Fruit fly (Drosophila melanogaster) whole organism, embryonic: Measurements from ENCODE around the gene asun.

Source experiments
- Abd-B ChIP-seq: fragments of 200-800 bp; sonication (Bioruptor generic); optimal IDR thresholded peaks from 2 replicates; lab custom pipeline; 2018; ENCODE audit warnings: missing biosample characterization, mild to moderate bottlenecking, missing genetic modification characterization, moderate library complexity
- Adf1 ChIP-seq: fragments of 200-800 bp; sonication (Bioruptor generic); IDR thresholded peaks from 2 replicates; pipeline ENCODE4 v1.3.6; 2022; ENCODE audit warnings: missing biosample characterization, missing genetic modification characterization
- CG10321 ChIP-seq: fragments of 200-800 bp; sonication (Bioruptor generic); IDR thresholded peaks from 2 replicates; pipeline ENCODE4 v1.3.6; 2022; ENCODE audit warnings: missing biosample characterization, missing genetic modification characterization
- CG10543 ChIP-seq: fragments of 200-800 bp; sonication (Bioruptor generic); optimal IDR thresholded peaks from 3 replicates; lab custom pipeline; 2017; ENCODE audit warnings: missing biosample characterization, mild to moderate bottlenecking, missing genetic modification characterization, moderate library complexity
- CG11504 ChIP-seq: fragments of 200-800 bp; sonication (Bioruptor generic); optimal IDR thresholded peaks from 3 replicates; lab custom pipeline; 2019; ENCODE audit warnings: missing biosample characterization, mild to moderate bottlenecking, missing genetic modification characterization, moderate library complexity
- CG12744 ChIP-seq: fragments of 200-800 bp; sonication (Bioruptor generic); optimal IDR thresholded peaks from 2 replicates; lab custom pipeline; 2016; ENCODE audit warnings: missing biosample characterization, missing genetic modification characterization
- CG13894 ChIP-seq: fragments of 200-800 bp; sonication (Bioruptor generic); optimal IDR thresholded peaks from 3 replicates; lab custom pipeline; 2018; ENCODE audit warnings: missing biosample characterization, mild to moderate bottlenecking, missing genetic modification characterization, moderate library complexity
- CG15073 ChIP-seq: fragments of 200-800 bp; sonication (Bioruptor generic); optimal IDR thresholded peaks from 2 replicates; lab custom pipeline; 2016; ENCODE audit warnings: missing biosample characterization, missing genetic modification characterization
- CG15696 ChIP-seq: fragments of 200-800 bp; sonication (Bioruptor generic); optimal IDR thresholded peaks from 2 replicates; lab custom pipeline; 2019; ENCODE audit warnings: missing biosample characterization, mild to moderate bottlenecking, missing genetic modification characterization, moderate library complexity
- CG16813 ChIP-seq: fragments of 200-800 bp; sonication (Bioruptor generic); IDR thresholded peaks from 3 replicates; pipeline ENCODE4 v1.3.6; 2022; ENCODE audit warnings: missing biosample characterization, missing genetic modification characterization; ENCODE audit not compliant: partially characterized antibody
- CG17912 ChIP-seq: fragments of 200-800 bp; sonication (Bioruptor generic); optimal IDR thresholded peaks from 2 replicates; lab custom pipeline; 2018; ENCODE audit warnings: missing biosample characterization, mild to moderate bottlenecking, missing genetic modification characterization
- CG1832 ChIP-seq: fragments of 200-800 bp; sonication (Bioruptor generic); optimal IDR thresholded peaks from 2 replicates; lab custom pipeline; 2017; ENCODE audit warnings: missing biosample characterization, mild to moderate bottlenecking, missing genetic modification characterization, inconsistent platforms
- CG34422 ChIP-seq: fragments of 200-800 bp; sonication (Bioruptor generic); IDR thresholded peaks from 3 replicates; pipeline ENCODE4 v1.3.6; 2022; ENCODE audit warnings: missing biosample characterization, missing genetic modification characterization
- CG8089 ChIP-seq: fragments of 200-800 bp; sonication (Bioruptor generic); optimal IDR thresholded peaks from 3 replicates; lab custom pipeline; 2016; ENCODE audit warnings: missing biosample characterization, missing genetic modification characterization
- CG8290 ChIP-seq, 3 experiments: fragments of 200-800 bp; sonication (Bioruptor generic); optimal IDR thresholded peaks; 2 replicates each; lab custom pipeline; 2016 to 2019; ENCODE audit warnings: missing biosample characterization in 3 of 3, missing genetic modification characterization in 3 of 3, mild to moderate bottlenecking in 2 of 3, moderate library complexity in 1 of 3
- D19A ChIP-seq: fragments of 200-800 bp; optimal IDR thresholded peaks from 3 replicates; lab custom pipeline; 2019; ENCODE audit warnings: missing biosample characterization, mild to moderate bottlenecking, missing genetic modification characterization, moderate library complexity
- Deaf1 ChIP-seq: fragments of 200-800 bp; optimal IDR thresholded peaks from 3 replicates; lab custom pipeline; 2019; ENCODE audit warnings: missing biosample characterization, mild to moderate bottlenecking, missing genetic modification characterization, moderate library complexity
- GATAe ChIP-seq: fragments of 200-800 bp; sonication (Bioruptor generic); conservative IDR thresholded peaks from 2 replicates; pipeline ENCODE4 v1.3.6; 2022; ENCODE audit warnings: missing biosample characterization, missing genetic modification characterization
- Mad ChIP-seq: fragments of 200-800 bp; sonication (Bioruptor generic); optimal IDR thresholded peaks from 2 replicates; lab custom pipeline; 2016; ENCODE audit warnings: missing biosample characterization, missing genetic modification characterization
- Max ChIP-seq: fragments of 200-800 bp; sonication (Bioruptor generic); optimal IDR thresholded peaks from 2 replicates; lab custom pipeline; 2016; ENCODE audit warnings: missing biosample characterization, mild to moderate bottlenecking, missing genetic modification characterization
- Med ChIP-seq: fragments of 200-800 bp; sonication (Bioruptor generic); peaks from one replicate; lab custom pipeline; 2016; ENCODE audit warnings: missing biosample characterization, missing genetic modification characterization, mild to moderate bottlenecking, inconsistent platforms, moderate library complexity
- Mes4 ChIP-seq: fragments of 200-800 bp; sonication (Bioruptor generic); optimal IDR thresholded peaks from 2 replicates; lab custom pipeline; 2016; ENCODE audit warnings: missing biosample characterization, missing genetic modification characterization
- Optix ChIP-seq: fragments of 200-800 bp; sonication (Bioruptor generic); IDR thresholded peaks from 3 replicates; pipeline ENCODE4 v1.3.6; 2022; ENCODE audit warnings: missing biosample characterization, missing genetic modification characterization
- Sox100B ChIP-seq: fragments of 200-800 bp; sonication (Bioruptor generic); optimal IDR thresholded peaks from 3 replicates; lab custom pipeline; 2018; ENCODE audit warnings: missing biosample characterization, mild to moderate bottlenecking, missing genetic modification characterization
- Trl ChIP-seq, 3 experiments: fragments of >200 bp in 2 of 3; fragments of 200-800 bp in 1 of 3; sonication (Bioruptor generic) in 1 of 3; optimal IDR thresholded peaks; 2 replicates in 1 of 3; 3 replicates in 2 of 3; lab custom pipeline; 2016 to 2017; ENCODE audit warnings: missing biosample characterization in 1 of 3, missing genetic modification characterization in 1 of 3
- abd-A ChIP-seq: fragments of 200-800 bp; sonication (Bioruptor generic); optimal IDR thresholded peaks from 3 replicates; lab custom pipeline; 2019; ENCODE audit warnings: missing biosample characterization, mild to moderate bottlenecking, missing genetic modification characterization, moderate library complexity
- cas ChIP-seq: fragments of 200-800 bp; sonication (Bioruptor generic); IDR thresholded peaks from 2 replicates; pipeline ENCODE4 v1.3.6; 2022; ENCODE audit warnings: missing biosample characterization, missing genetic modification characterization
- cg ChIP-seq: fragments of 200-800 bp; sonication (Bioruptor generic); optimal IDR thresholded peaks from 3 replicates; lab custom pipeline; 2019; ENCODE audit warnings: missing biosample characterization, mild to moderate bottlenecking, missing genetic modification characterization, moderate library complexity
- disco-r ChIP-seq: fragments of 200-800 bp; sonication (Bioruptor generic); optimal IDR thresholded peaks from 2 replicates; lab custom pipeline; 2016; ENCODE audit warnings: missing biosample characterization, missing genetic modification characterization
- exex ChIP-seq: fragments of 200-800 bp; sonication (Bioruptor generic); optimal IDR thresholded peaks from 4 replicates; lab custom pipeline; 2018; ENCODE audit warnings: missing biosample characterization, mild to moderate bottlenecking, missing genetic modification characterization, moderate library complexity
- ham ChIP-seq: fragments of 200-800 bp; sonication (Bioruptor generic); IDR thresholded peaks from 2 replicates; pipeline ENCODE4 v1.3.6; 2022; ENCODE audit warnings: missing biosample characterization, missing genetic modification characterization
- knrl ChIP-seq: fragments of 200-800 bp; sonication (Bioruptor generic); IDR thresholded peaks from 3 replicates; pipeline ENCODE4 v1.3.6; 2022; ENCODE audit warnings: missing biosample characterization, missing genetic modification characterization; ENCODE audit not compliant: partially characterized antibody
- mirr ChIP-seq: fragments of 200-800 bp; sonication (Bioruptor generic); optimal IDR thresholded peaks from 3 replicates; lab custom pipeline; 2018; ENCODE audit warnings: missing biosample characterization, mild to moderate bottlenecking, missing genetic modification characterization
- nerfin-2 ChIP-seq: fragments of 200-800 bp; sonication (Bioruptor generic); IDR thresholded peaks from 2 replicates; pipeline ENCODE4 v1.3.6; 2022; ENCODE audit warnings: missing biosample characterization, missing genetic modification characterization; ENCODE audit not compliant: partially characterized antibody
- oc ChIP-seq: fragments of 200-800 bp; sonication (Bioruptor generic); optimal IDR thresholded peaks from 2 replicates; lab custom pipeline; 2018; ENCODE audit warnings: missing biosample characterization, mild to moderate bottlenecking, missing genetic modification characterization, moderate library complexity
- otp ChIP-seq: fragments of 200-800 bp; sonication (Bioruptor generic); IDR thresholded peaks from 3 replicates; pipeline ENCODE4, ENCODE4 v1.3.6; 2022; ENCODE audit warnings: missing biosample characterization, missing genetic modification characterization
- pan ChIP-seq, 4 experiments: fragments of >200 bp in 3 of 4; fragments of 200-800 bp in 1 of 4; sonication (Bioruptor generic) in 1 of 4; optimal IDR thresholded peaks in 3 of 4; IDR thresholded peaks in 1 of 4; 2 replicates each; pipeline versions ENCODE4 v1.3.6 to Lab custom; 2017 to 2022; ENCODE audit warnings: missing biosample characterization in 2 of 4, missing genetic modification characterization in 2 of 4, mixed read lengths in 1 of 4
- sd ChIP-seq: fragments of 200-800 bp; sonication (Bioruptor generic); optimal IDR thresholded peaks from 3 replicates; lab custom pipeline; 2018; ENCODE audit warnings: missing biosample characterization, mild to moderate bottlenecking, missing genetic modification characterization, moderate library complexity
- so ChIP-seq: fragments of 200-800 bp; sonication (Bioruptor generic); IDR thresholded peaks from 3 replicates; pipeline ENCODE4 v1.3.6; 2022; ENCODE audit warnings: missing biosample characterization, missing genetic modification characterization
- ssp ChIP-seq: fragments of 200-800 bp; sonication (Bioruptor generic); IDR thresholded peaks from 2 replicates; pipeline ENCODE4 v1.3.6; 2022; ENCODE audit warnings: missing biosample characterization, missing genetic modification characterization
- tin ChIP-seq: fragments of 200-800 bp; sonication (Bioruptor generic); optimal IDR thresholded peaks from 3 replicates; lab custom pipeline; 2016; ENCODE audit warnings: missing biosample characterization, missing genetic modification characterization
- trem ChIP-seq: fragments of 200-800 bp; optimal IDR thresholded peaks from 3 replicates; lab custom pipeline; 2019; ENCODE audit warnings: missing biosample characterization, mild to moderate bottlenecking, missing genetic modification characterization, moderate library complexity
- zf30C ChIP-seq: fragments of 200-800 bp; sonication (Bioruptor generic); optimal IDR thresholded peaks from 3 replicates; lab custom pipeline; 2018; ENCODE audit warnings: missing biosample characterization, mild to moderate bottlenecking, missing genetic modification characterization

asun gene

dm6 chr3R:16247609-16248499 lies 16.2 kb upstream of the asun start (continued):
- TF ChIP-seq Mes4 (GFP tag; lab: Kevin White, UChicago) (no peak), ssp (no peak), CG11504 (peak; percentile 91), sd (tag; lab: Kevin White, UChicago) (peak; percentile 57), pan (optimal IDR thresholded peaks at IDR 0.05; lab: Kevin White, UChicago) (no peak), pan (GFP tag; optimal IDR thresholded peaks at IDR 0.05 in 1 of 2, IDR thresholded peaks at IDR 0.05 in 1 of 2) (peak in 1 of 2 experiments; percentile 84), mirr (GFP tag; lab: Kevin White, UChicago) (peak; percentile 78), CG10543 (GFP tag; lab: Kevin White, UChicago) (peak; percentile 95), CG34422 (GFP tag; lab: Robert Waterston, UW) (peak; percentile 73; the same call in 1 of the 3 replicates)

dm6 chr3R:16248500-16249025 lies 15.5 kb upstream of the asun start:
- TF ChIP-seq ham (GFP tag; lab: Robert Waterston, UW) (no peak), oc (tag; lab: Kevin White, UChicago) (no peak), exex (peak; percentile 8), Optix (GFP tag; lab: Robert Waterston, UW) (no peak), CG16813 (GFP tag; lab: Robert Waterston, UW) (no peak), knrl (GFP tag; lab: Robert Waterston, UW) (no peak), Sox100B (GFP tag; lab: Kevin White, UChicago) (no peak), Abd-B (GFP tag; lab: Kevin White, UChicago) (no peak), D19A (tag; lab: Kevin White, UChicago) (no peak), so (GFP tag; lab: Robert Waterston, UW) (no peak), zf30C (GFP tag; lab: Kevin White, UChicago) (no peak), CG1832 (GFP tag; lab: Kevin White, UChicago) (peak; percentile 20), CG10543 (GFP tag; lab: Kevin White, UChicago) (peak; percentile 16), Trl (optimal IDR thresholded peaks at IDR 0.05; lab: Kevin White, UChicago) (peak in 1 of 2 experiments; percentile 15), Trl (GFP tag; optimal IDR thresholded peaks at IDR 0.05; lab: Kevin White, UChicago) (no peak), CG15073 (GFP tag; lab: Kevin White, UChicago) (no peak), CG15696 (tag; lab: Kevin White, UChicago) (no peak), CG17912 (no peak), Med (GFP tag; lab: Kevin White, UChicago) (peak; percentile 85), Mad (GFP tag; lab: Kevin White, UChicago) (no peak), Deaf1 (tag; lab: Kevin White, UChicago) (peak; percentile 52), otp (0 out of 3 replicates have a peak, but pooled peaks have one; percentile 5), Max (GFP tag; lab: Kevin White, UChicago) (no peak), trem (tag; lab: Kevin White, UChicago) (peak; percentile 59), CG8089 (no peak), tin (GFP tag; lab: Kevin White, UChicago) (no peak), cas (GFP tag; lab: Robert Waterston, UW) (no peak), abd-A (peak; percentile 99), CG10321 (GFP tag; lab: Robert Waterston, UW) (no peak), Adf1 (GFP tag; lab: Robert Waterston, UW) (peak; percentile 42; the same call in 1 of the 2 replicates), nerfin-2 (GFP tag; lab: Robert Waterston, UW) (no peak), disco-r (GFP tag; lab: Kevin White, UChicago) (no peak), CG8290 (GFP tag; optimal IDR thresholded peaks at IDR 0.05; lab: Kevin White, UChicago) (no peak), CG8290 (tag; optimal IDR thresholded peaks at IDR 0.05; lab: Kevin White, UChicago) (peak in 1 of 2 experiments; percentile 36), CG13894 (tag; lab: Kevin White, UChicago) (peak; percentile 88), cg (GFP tag; lab: Kevin White, UChicago) (peak; percentile 41), CG12744 (no peak), GATAe (GFP tag; lab: Robert Waterston, UW) (no peak)
